Fruit fly (Drosophila melanogaster): Measurements from ENCODE around the gene CG3225.

Gene CG3225

dm6 chr2L:4838494-4839320, 20.7 kb upstream of the CG3225 start (continued):
- peak in 1 of 2 experiments; percentile 64 for TF ChIP-seq tll (GFP tag; optimal IDR thresholded peaks at IDR 0.05)
- TF ChIP-seq Max (GFP tag; optimal IDR thresholded peaks at IDR 0.05): no peak
- no peak; the same call in 1 of the 2 replicates for TF ChIP-seq CG31441 (GFP tag; IDR thresholded peaks at IDR 0.05)
- TF ChIP-seq slbo (GFP tag; IDR thresholded peaks at IDR 0.05): no peak
- no peak for TF ChIP-seq CG10267 (tag; optimal IDR thresholded peaks at IDR 0.05)
- peak; percentile 78 for TF ChIP-seq CG1233 (GFP tag; optimal IDR thresholded peaks at IDR 0.05)
- no peak for TF ChIP-seq hbn (GFP tag; IDR thresholded peaks at IDR 0.05; ENCODE audit: partially characterized antibody)
- no peak for TF ChIP-seq CG6791 (GFP tag; IDR thresholded peaks at IDR 0.05; ENCODE audit: partially characterized antibody)
- peak; percentile 4 for TF ChIP-seq Fer2 (tag; optimal IDR thresholded peaks at IDR 0.05)
- peak; percentile 29 for TF ChIP-seq org-1 (GFP tag; optimal IDR thresholded peaks at IDR 0.05)
- TF ChIP-seq CG11247 (GFP tag; IDR thresholded peaks at IDR 0.05): no peak
- TF ChIP-seq GATAe (GFP tag; conservative IDR thresholded peaks at IDR 0.05): no peak
- TF ChIP-seq aop (GFP tag; IDR thresholded peaks at IDR 0.05): no peak
- peak; percentile 34; the same call in 1 of the 2 replicates for TF ChIP-seq CG32772 (GFP tag; IDR thresholded peaks at IDR 0.05)
- peak; percentile 65 for TF ChIP-seq Med (GFP tag)
- TF ChIP-seq CG13296 (GFP tag; optimal IDR thresholded peaks at IDR 0.05): peak; percentile 52
- TF ChIP-seq CG2199 (GFP tag; IDR thresholded peaks at IDR 0.05): no peak
- TF ChIP-seq NC2α (GFP tag; optimal IDR thresholded peaks at IDR 0.05): no peak
- TF ChIP-seq CG15269 (tag; optimal IDR thresholded peaks at IDR 0.05): no peak
- TF ChIP-seq CG10147 (GFP tag; optimal IDR thresholded peaks at IDR 0.05): no peak
- TF ChIP-seq ap (GFP tag; IDR thresholded peaks at IDR 0.05): peak; percentile 35; the same call in 1 of the 2 replicates
- TF ChIP-seq crol (GFP tag; IDR thresholded peaks at IDR 0.05): peak; percentile 56; the same call in 1 of the 2 replicates
- TF ChIP-seq CG4424 (GFP tag; optimal IDR thresholded peaks at IDR 0.05): no peak
- no peak for TF ChIP-seq CG4820 (GFP tag; optimal IDR thresholded peaks at IDR 0.05)
- TF ChIP-seq CG5180 (GFP tag; optimal IDR thresholded peaks at IDR 0.05): peak; percentile 60
- no peak for TF ChIP-seq CG13775 (GFP tag; optimal IDR thresholded peaks at IDR 0.05)
- TF ChIP-seq oc (tag; optimal IDR thresholded peaks at IDR 0.05): peak; percentile 59
- TF ChIP-seq E2f2 (GFP tag; IDR thresholded peaks at IDR 0.05): no peak
- TF ChIP-seq inv (GFP tag; IDR thresholded peaks at IDR 0.05; ENCODE audit: partially characterized antibody): no peak
- TF ChIP-seq odd (GFP tag; optimal IDR thresholded peaks at IDR 0.05): no peak
- no peak; the same call in 1 of the 2 replicates for TF ChIP-seq Rfx (GFP tag; IDR thresholded peaks at IDR 0.05)
- TF ChIP-seq Hr51 (GFP tag; optimal IDR thresholded peaks at IDR 0.05): no peak
- TF ChIP-seq CG6683 (GFP tag; optimal IDR thresholded peaks at IDR 0.05): peak; percentile 13
- peak; percentile 43 for TF ChIP-seq bab2 (GFP tag; optimal IDR thresholded peaks at IDR 0.05)
- no peak for TF ChIP-seq Xbp1 (GFP tag; optimal IDR thresholded peaks at IDR 0.05)
- TF ChIP-seq kni (GFP tag; optimal IDR thresholded peaks at IDR 0.05): peak; percentile 87
- no peak for TF ChIP-seq CG3838 (GFP tag; optimal IDR thresholded peaks at IDR 0.05)
- TF ChIP-seq CG10209 (GFP tag; optimal IDR thresholded peaks at IDR 0.05): peak; percentile 38
- no peak for TF ChIP-seq rib (GFP tag; IDR thresholded peaks at IDR 0.05)
- no peak for TF ChIP-seq Dp (GFP tag; optimal IDR thresholded peaks at IDR 0.05)
- TF ChIP-seq chif (GFP tag; optimal IDR thresholded peaks at IDR 0.05): no peak
- TF ChIP-seq fu2 (GFP tag; optimal IDR thresholded peaks at IDR 0.05): no peak
- TF ChIP-seq D19A (tag; optimal IDR thresholded peaks at IDR 0.05): no peak
- no peak for TF ChIP-seq CG13894 (tag; optimal IDR thresholded peaks at IDR 0.05)
- no peak for TF ChIP-seq CG7786 (GFP tag; optimal IDR thresholded peaks at IDR 0.05)
- TF ChIP-seq CG13123 (GFP tag; optimal IDR thresholded peaks at IDR 0.05): no peak
- no peak for TF ChIP-seq Poxn (GFP tag; IDR thresholded peaks at IDR 0.05)
- TF ChIP-seq CkIIα-i1 (GFP tag; IDR thresholded peaks at IDR 0.05): no peak

Data from whole organism, embryonic.